Worm (Caenorhabditis elegans) whole organism, L1 larva: ENCODE results near the gene C02D5.2.

ENCODE experiments used
- C04F5.9 ChIP-seq: sonication (generic microtip); optimal IDR thresholded peaks from 2 replicates; lab custom pipeline; 2016; ENCODE audit warnings: missing genetic modification characterization, missing compliant biosample characterization
- ama-1 ChIP-seq: fragments of 150-350 bp; optimal IDR thresholded peaks from 2 replicates; lab custom pipeline; 2014
- blmp-1 ChIP-seq: fragments of 150-350 bp; optimal IDR thresholded peaks from 2 replicates; lab custom pipeline; 2014; ENCODE audit warnings: missing biosample characterization, missing genetic modification characterization
- fkh-8 ChIP-seq: sonication (generic microtip); optimal IDR thresholded peaks from 2 replicates; lab custom pipeline; 2016; ENCODE audit warnings: mild to moderate bottlenecking, missing genetic modification characterization, missing compliant biosample characterization
- lin-39 ChIP-seq: fragments of 150-350 bp; optimal IDR thresholded peaks from 2 replicates; lab custom pipeline; 2014; ENCODE audit warnings: missing biosample characterization, missing genetic modification reagents, missing genetic modification characterization
- mab-9 ChIP-seq: fragments of 200-800 bp; sonication (Bioruptor generic); IDR thresholded peaks from 2 replicates; pipeline ENCODE4 v1.3.6; 2022; ENCODE audit warnings: missing genetic modification reagents, missing genetic modification characterization, missing compliant biosample characterization
- nhr-237 ChIP-seq: fragments of 150-350 bp; optimal IDR thresholded peaks from 2 replicates; lab custom pipeline; 2014; ENCODE audit warnings: missing biosample characterization, missing genetic modification characterization
- unc-86 ChIP-seq: sonication (generic microtip); optimal IDR thresholded peaks from 2 replicates; lab custom pipeline; 2016; ENCODE audit warnings: missing genetic modification characterization, missing compliant biosample characterization

DNA sequence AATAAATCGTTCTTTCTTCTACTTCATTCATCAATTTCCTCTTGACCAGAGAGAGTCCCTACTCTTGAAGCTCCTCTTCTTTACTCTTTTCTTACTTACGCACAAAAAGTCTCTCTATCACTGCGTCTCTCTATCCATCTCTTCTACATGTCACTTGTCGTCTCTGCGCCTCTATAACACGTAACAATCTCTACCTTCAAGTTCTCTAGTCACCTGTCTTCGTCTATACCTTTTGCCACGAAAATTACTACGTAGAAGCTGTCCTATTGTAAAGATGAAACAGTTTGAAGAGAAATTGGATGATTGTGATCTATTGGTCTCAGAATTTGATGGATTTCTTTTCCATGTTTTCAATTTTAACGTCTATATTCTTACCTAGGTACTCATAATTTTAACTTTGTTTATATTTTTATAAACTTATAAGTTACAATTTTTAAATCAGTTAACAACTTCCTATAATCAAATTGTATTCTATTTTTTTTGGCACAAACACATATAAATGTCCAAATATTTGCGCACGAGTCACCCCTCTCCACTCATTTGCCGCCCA lies at the start of gene C02D5.2:
- TF ChIP-seq lin-39 (tag; lab: Kevin White, UChicago) (no peak), C04F5.9 (tag; lab: Kevin White, UChicago) (no peak), blmp-1 (tag; lab: Kevin White, UChicago) (peak; percentile 67), fkh-8 (tag; lab: Kevin White, UChicago) (no peak), mab-9 (GFP tag; lab: Robert Waterston, UW) (no peak), nhr-237 (tag; lab: Kevin White, UChicago) (no peak), ama-1 (lab: Kevin White, UChicago) (no peak), unc-86 (tag; lab: Kevin White, UChicago) (no peak)
